Fruit fly (Drosophila melanogaster): ENCODE measurements around the gene Dnz1.

The Dnz1 gene

DNA sequence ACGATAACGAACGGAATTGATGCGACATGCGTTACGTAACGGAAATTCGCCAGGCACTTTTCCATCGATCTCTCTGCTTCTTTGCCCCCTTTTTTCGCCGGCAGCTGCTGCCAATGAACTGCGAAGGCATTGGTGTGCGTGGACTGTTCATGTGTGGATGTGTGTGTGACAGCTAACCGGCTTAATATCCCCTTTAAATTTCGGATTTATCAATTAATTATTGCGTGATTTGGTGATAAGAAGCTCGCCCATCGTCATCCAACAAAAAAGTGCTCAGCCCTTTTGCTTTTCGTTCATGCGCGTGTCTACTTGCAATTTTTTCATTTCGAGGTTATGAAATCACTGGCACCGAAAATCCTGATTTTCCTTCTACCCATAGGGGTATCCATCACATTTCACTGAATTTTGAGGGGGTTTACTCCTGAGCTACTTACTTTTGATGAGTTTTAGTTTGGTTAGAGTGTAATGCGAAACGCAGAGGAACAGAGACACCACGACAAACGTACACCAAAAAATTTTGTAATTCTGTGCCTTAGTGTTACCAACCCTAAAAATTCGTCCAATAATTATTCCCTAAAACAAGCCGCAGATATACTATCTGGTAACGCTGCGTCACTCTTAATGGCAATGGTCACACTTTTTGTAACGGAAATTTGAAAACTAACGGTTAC lies 6.0 kb downstream of the Dnz1 start, which contains the start of gene porin (continued):
- TF ChIP-seq HLH3B (GFP tag; IDR thresholded peaks at IDR 0.05) (no peak), dm (GFP tag; optimal IDR thresholded peaks at IDR 0.05) (peak; percentile 82), onecut (GFP tag; IDR thresholded peaks at IDR 0.05) (peak; percentile 61; the same call in 1 of the 2 replicates), CG9817 (tag; optimal IDR thresholded peaks at IDR 0.05) (no peak), CG17385 (GFP tag; optimal IDR thresholded peaks at IDR 0.05) (peak; percentile 77), ewg (GFP tag; optimal IDR thresholded peaks at IDR 0.05) (peak; percentile 74), D19A (tag; optimal IDR thresholded peaks at IDR 0.05) (peak; percentile 1), grn (GFP tag; optimal IDR thresholded peaks at IDR 0.05) (peak; percentile 30), cad (GFP tag; optimal IDR thresholded peaks at IDR 0.05) (no peak), chm (GFP tag; IDR thresholded peaks at IDR 0.05) (peak; percentile 34; the same call in 1 of the 2 replicates), Pdp1 (GFP tag; optimal IDR thresholded peaks at IDR 0.05) (peak in 1 of 2 experiments; percentile 98), vfl (GFP tag; optimal IDR thresholded peaks at IDR 0.05) (no peak), MESR4 (GFP tag; optimal IDR thresholded peaks at IDR 0.05) (peak; percentile 94), vvl (GFP tag; IDR thresholded peaks at IDR 0.05) (no peak), CG14667 (GFP tag; IDR thresholded peaks at IDR 0.05) (no peak), CG3065 (GFP tag; optimal IDR thresholded peaks at IDR 0.05) (no peak), psq (GFP tag; optimal IDR thresholded peaks at IDR 0.05) (no peak), kni (GFP tag; optimal IDR thresholded peaks at IDR 0.05) (no peak), CG17186 (GFP tag; optimal IDR thresholded peaks at IDR 0.05) (peak; percentile 16), pzg (GFP tag; optimal IDR thresholded peaks at IDR 0.05) (peak; percentile 96), Six4 (GFP tag; optimal IDR thresholded peaks at IDR 0.05) (no peak), CG4820 (GFP tag; optimal IDR thresholded peaks at IDR 0.05) (peak; percentile 4), zfh1 (GFP tag; IDR thresholded peaks at IDR 0.05) (no peak), CG3847 (GFP tag; IDR thresholded peaks at IDR 0.05) (peak; percentile 70), ttk (GFP tag; IDR thresholded peaks at IDR 0.05) (no peak), CG13424 (tag; optimal IDR thresholded peaks at IDR 0.05) (no peak), CG10147 (GFP tag; optimal IDR thresholded peaks at IDR 0.05) (peak; percentile 6), salm (tag; optimal IDR thresholded peaks at IDR 0.05) (peak; percentile 27), bigmax (GFP tag; optimal IDR thresholded peaks at IDR 0.05) (peak; percentile 98), gro (GFP tag; optimal IDR thresholded peaks at IDR 0.05) (peak; percentile 37), CG4730 (GFP tag; IDR thresholded peaks at IDR 0.05) (no peak), luna (GFP tag; optimal IDR thresholded peaks at IDR 0.05) (no peak), pfk (GFP tag; optimal IDR thresholded peaks at IDR 0.05) (peak; percentile 62), Ada2b (GFP tag; IDR thresholded peaks at IDR 0.05) (no peak), CG4617 (GFP tag; optimal IDR thresholded peaks at IDR 0.05; ENCODE audit: borderline replicate concordance) (peak; percentile 83), Nf-YB (GFP tag; optimal IDR thresholded peaks at IDR 0.05) (peak; percentile 9), danr (GFP tag; IDR thresholded peaks at IDR 0.05) (no peak), lab (GFP tag; optimal IDR thresholded peaks at IDR 0.05) (peak; percentile 45), dpn (GFP tag; optimal IDR thresholded peaks at IDR 0.05) (peak in 1 of 2 experiments; percentile 6), CG9797 (GFP tag; optimal IDR thresholded peaks at IDR 0.05) (peak; percentile 94), CG10321 (GFP tag; IDR thresholded peaks at IDR 0.05) (no peak), Tbp (GFP tag; optimal IDR thresholded peaks at IDR 0.05) (no peak), hb (GFP tag; IDR thresholded peaks at IDR 0.05; ENCODE audit: partially characterized antibody) (no peak), E2f2 (GFP tag; IDR thresholded peaks at IDR 0.05) (peak; percentile 71), CG3995 (GFP tag; optimal IDR thresholded peaks at IDR 0.05) (peak; percentile 65), H15 (GFP tag; IDR thresholded peaks at IDR 0.05) (no peak), Opbp (GFP tag; IDR thresholded peaks at IDR 0.05; ENCODE audit: partially characterized antibody) (0 out of 3 replicates have a peak, but pooled peaks have one; percentile 36), CG2202 (tag; optimal IDR thresholded peaks at IDR 0.05) (no peak), wek (GFP tag; optimal IDR thresholded peaks at IDR 0.05) (no peak), CG2712 (tag; optimal IDR thresholded peaks at IDR 0.05) (peak; percentile 48)
